Fruit fly (Drosophila melanogaster): ENCODE results near the gene tkv.

The tkv gene

dm6 chr2L:5303044-5303904 is 32.1 kb upstream of the tkv start (continued):
- no peak for TF ChIP-seq p53 (GFP tag; optimal IDR thresholded peaks at IDR 0.05)
- no peak for TF ChIP-seq nom (GFP tag; optimal IDR thresholded peaks at IDR 0.05)
- TF ChIP-seq bcd (GFP tag; optimal IDR thresholded peaks at IDR 0.05): peak; percentile 42
- no peak for TF ChIP-seq Eip74EF (GFP tag; optimal IDR thresholded peaks at IDR 0.05)
- no peak for TF ChIP-seq ind (GFP tag; optimal IDR thresholded peaks at IDR 0.05)
- no peak for TF ChIP-seq CG7786 (GFP tag; optimal IDR thresholded peaks at IDR 0.05)
- no peak for TF ChIP-seq wor (GFP tag; IDR thresholded peaks at IDR 0.05)
- no peak for TF ChIP-seq CG1529 (GFP tag; optimal IDR thresholded peaks at IDR 0.05)
- no peak for TF ChIP-seq CG17829 (tag; optimal IDR thresholded peaks at IDR 0.05)
- no peak for TF ChIP-seq chm (GFP tag; IDR thresholded peaks at IDR 0.05)
- no peak for TF ChIP-seq ssp (GFP tag; IDR thresholded peaks at IDR 0.05)
- peak; percentile 35 for TF ChIP-seq HHEX (GFP tag; optimal IDR thresholded peaks at IDR 0.05)
- TF ChIP-seq trem (tag; optimal IDR thresholded peaks at IDR 0.05): no peak
- TF ChIP-seq row (GFP tag; IDR thresholded peaks at IDR 0.05): no peak; the same call in 2 of the 3 replicates
- no peak for TF ChIP-seq HLH3B (GFP tag; IDR thresholded peaks at IDR 0.05)
- no peak for TF ChIP-seq ems (GFP tag; optimal IDR thresholded peaks at IDR 0.05)
- peak; percentile 12 for TF ChIP-seq CG3281 (GFP tag; optimal IDR thresholded peaks at IDR 0.05)
- no peak for TF ChIP-seq dmrt11E (tag; optimal IDR thresholded peaks at IDR 0.05)
- TF ChIP-seq CG10147 (GFP tag; optimal IDR thresholded peaks at IDR 0.05): no peak
- TF ChIP-seq Vsx1 (GFP tag; optimal IDR thresholded peaks at IDR 0.05): no peak
- no peak for TF ChIP-seq tio (GFP tag; optimal IDR thresholded peaks at IDR 0.05)
- TF ChIP-seq CG8089 (GFP tag; optimal IDR thresholded peaks at IDR 0.05): no peak
- TF ChIP-seq mld (GFP tag; IDR thresholded peaks at IDR 0.05; ENCODE audit: partially characterized antibody): no peak
- no peak for TF ChIP-seq inv (GFP tag; IDR thresholded peaks at IDR 0.05; ENCODE audit: partially characterized antibody)
- TF ChIP-seq luna (GFP tag; optimal IDR thresholded peaks at IDR 0.05): no peak
- TF ChIP-seq esg (GFP tag; conservative IDR thresholded peaks at IDR 0.05): no peak
- no peak for TF ChIP-seq MBD-R2 (GFP tag; IDR thresholded peaks at IDR 0.05)
- TF ChIP-seq Max (GFP tag; optimal IDR thresholded peaks at IDR 0.05): no peak
- TF ChIP-seq Ravus (GFP tag; IDR thresholded peaks at IDR 0.05): no peak
- TF ChIP-seq CG9932 (GFP tag; IDR thresholded peaks at IDR 0.05): no peak
- TF ChIP-seq CG4707 (GFP tag; optimal IDR thresholded peaks at IDR 0.05): no peak
- TF ChIP-seq Hand (GFP tag; optimal IDR thresholded peaks at IDR 0.05): no peak
- TF ChIP-seq lbe (GFP tag; optimal IDR thresholded peaks at IDR 0.05): no peak
- TF ChIP-seq CG11398 (GFP tag; optimal IDR thresholded peaks at IDR 0.05): peak; percentile 25
- TF ChIP-seq CG11504 (tag; optimal IDR thresholded peaks at IDR 0.05): peak; percentile 24
- no peak for TF ChIP-seq CG13424 (tag; optimal IDR thresholded peaks at IDR 0.05)
- no peak for TF ChIP-seq CG7271 (tag; optimal IDR thresholded peaks at IDR 0.05)
- no peak for TF ChIP-seq CG9215 (GFP tag; IDR thresholded peaks at IDR 0.05)
- peak; percentile 33 for TF ChIP-seq CG2678 (tag; optimal IDR thresholded peaks at IDR 0.05)
- no peak for TF ChIP-seq gsb-n (tag; optimal IDR thresholded peaks at IDR 0.05)
- no peak for TF ChIP-seq chif (GFP tag; optimal IDR thresholded peaks at IDR 0.05)
- TF ChIP-seq BEAF-32 (GFP tag; optimal IDR thresholded peaks at IDR 0.05): no peak
- no peak for TF ChIP-seq tin (GFP tag; optimal IDR thresholded peaks at IDR 0.05)
- TF ChIP-seq CG14441 (GFP tag; IDR thresholded peaks at IDR 0.05): no peak
- no peak for TF ChIP-seq Atf3 (GFP tag; optimal IDR thresholded peaks at IDR 0.05)
- no peak for TF ChIP-seq Sry-δ (GFP tag; optimal IDR thresholded peaks at IDR 0.05)
- TF ChIP-seq zen (tag; optimal IDR thresholded peaks at IDR 0.05): no peak
- TF ChIP-seq CG11695 (GFP tag; IDR thresholded peaks at IDR 0.05): no peak
- TF ChIP-seq CG12071 (GFP tag; optimal IDR thresholded peaks at IDR 0.05): peak; percentile 64
